Worm (Caenorhabditis elegans): ENCODE results near the gene Y62H9A.16.

ce11 chrX:11920723-11921283, 2.7 kb downstream of the Y62H9A.16 start, which contains the start of gene Y62H9A.14:
- TF ChIP-seq nfya-1 (tag; optimal IDR thresholded peaks at IDR 0.05) (no peak), sox-2 (GFP tag; IDR thresholded peaks at IDR 0.05) (no peak), ref-2 (tag; optimal IDR thresholded peaks at IDR 0.05) (no peak), ceh-45 (GFP tag; IDR thresholded peaks at IDR 0.05) (no peak), tbx-2 (tag; optimal IDR thresholded peaks at IDR 0.05) (no peak), hlh-6 (tag; optimal IDR thresholded peaks at IDR 0.05) (no peak), pros-1 (tag; optimal IDR thresholded peaks at IDR 0.05) (no peak), fkh-10 (GFP tag; optimal IDR thresholded peaks at IDR 0.05) (no peak), F13H6.1 (tag; optimal IDR thresholded peaks at IDR 0.05) (no peak), pha-4 (tag; optimal IDR thresholded peaks at IDR 0.05) (no peak), ceh-2 (tag; optimal IDR thresholded peaks at IDR 0.05) (no peak)
